Worm (Caenorhabditis elegans) whole organism, L4 larva: ENCODE results near the gene sod-4.
A peak's percentile ranks its signal among the peaks of the same experiment; 100 is the strongest.

Experiments
- F26F4.8 ChIP-seq: fragments of 200-800 bp; sonication (Bioruptor generic); conservative IDR thresholded peaks from 2 replicates; pipeline ENCODE4 v1.3.6; 2022; ENCODE audit warnings: missing genetic modification characterization, missing compliant biosample characterization
- F37D6.2 ChIP-seq: sonication (generic microtip); optimal IDR thresholded peaks from 2 replicates; lab custom pipeline; 2016; ENCODE audit warnings: mild to moderate bottlenecking, missing genetic modification characterization, missing compliant biosample characterization
- T20F7.1 ChIP-seq: fragments of 200-800 bp; sonication (Bioruptor generic); optimal IDR thresholded peaks from 2 replicates; lab custom pipeline; 2018; ENCODE audit warnings: mild to moderate bottlenecking, missing genetic modification characterization, missing compliant biosample characterization
- T26A8.4 ChIP-seq: fragments of 200-800 bp; sonication (Bioruptor generic); IDR thresholded peaks from 2 replicates; pipeline ENCODE4 v1.3.6; 2022; ENCODE audit warnings: missing genetic modification characterization, missing compliant biosample characterization
- Y105C5A.15 ChIP-seq: fragments of 200-800 bp; sonication (Bioruptor generic); IDR thresholded peaks from 2 replicates; pipeline ENCODE4 v1.3.6; 2022; ENCODE audit warnings: missing genetic modification characterization, missing compliant biosample characterization
- Y5F2A.4 ChIP-seq: fragments of 200-800 bp; sonication (Bioruptor generic); optimal IDR thresholded peaks from 2 replicates; lab custom pipeline; 2018; ENCODE audit warnings: mild to moderate bottlenecking, missing genetic modification characterization, missing compliant biosample characterization
- Y75B8A.6 ChIP-seq: fragments of 200-800 bp; sonication (Bioruptor generic); IDR thresholded peaks from 2 replicates; pipeline ENCODE4 v1.3.6; 2022; ENCODE audit warnings: missing genetic modification reagents, missing genetic modification characterization, missing compliant biosample characterization
- aha-1 ChIP-seq: fragments of 150-350 bp; peaks from one replicate; lab custom pipeline; 2014; ENCODE audit warnings: missing biosample characterization, missing genetic modification characterization
- aly-2 ChIP-seq: sonication (generic microtip); optimal IDR thresholded peaks from 2 replicates; lab custom pipeline; 2018; ENCODE audit warnings: missing biosample characterization, missing genetic modification characterization
- ceh-32 ChIP-seq: sonication (generic microtip); optimal IDR thresholded peaks from 2 replicates; lab custom pipeline; 2016; ENCODE audit warnings: mild to moderate bottlenecking, missing genetic modification characterization, missing compliant biosample characterization; ENCODE audit not compliant: poor library complexity
- ceh-62 ChIP-seq: sonication (generic microtip); optimal IDR thresholded peaks from 2 replicates; lab custom pipeline; 2017; ENCODE audit warnings: missing biosample characterization, missing genetic modification characterization
- ces-1 ChIP-seq: fragments of 150-350 bp; sonication (generic microtip); optimal IDR thresholded peaks from 4 replicates; lab custom pipeline; 2014; ENCODE audit warnings: missing biosample characterization, missing genetic modification reagents, missing genetic modification characterization
- daf-19 ChIP-seq: fragments of 200-800 bp; sonication (Bioruptor generic); conservative IDR thresholded peaks from 2 replicates; pipeline ENCODE4 v1.3.6; 2022; ENCODE audit warnings: missing genetic modification characterization, missing compliant biosample characterization
- dmd-6 ChIP-seq: fragments of 200-800 bp; sonication (Bioruptor generic); IDR thresholded peaks from 2 replicates; pipeline ENCODE4 v1.3.6; 2022; ENCODE audit warnings: missing genetic modification reagents, missing genetic modification characterization, missing compliant biosample characterization
- duxl-1 ChIP-seq: sonication (generic microtip); optimal IDR thresholded peaks from 2 replicates; lab custom pipeline; 2016; ENCODE audit warnings: mild to moderate bottlenecking, missing genetic modification characterization, moderate library complexity, missing compliant biosample characterization; ENCODE audit not compliant: poor library complexity
- dve-1 ChIP-seq: sonication (generic microtip); optimal IDR thresholded peaks from 2 replicates; lab custom pipeline; 2017; ENCODE audit warnings: antibody characterized with exemption, mild to moderate bottlenecking, missing genetic modification characterization, missing compliant biosample characterization; ENCODE audit not compliant: insufficient read depth
- egl-27 ChIP-seq: sonication (generic microtip); optimal IDR thresholded peaks from 3 replicates; lab custom pipeline; 2017; ENCODE audit warnings: missing biosample characterization, missing genetic modification reagents, missing genetic modification characterization
- egl-43 ChIP-seq: fragments of 200-800 bp; sonication (Bioruptor generic); IDR thresholded peaks from 2 replicates; pipeline ENCODE4 v1.3.6; 2022; ENCODE audit warnings: missing genetic modification reagents, missing genetic modification characterization, missing compliant biosample characterization
- fkh-10 ChIP-seq: fragments of 150-350 bp; optimal IDR thresholded peaks from 2 replicates; lab custom pipeline; 2014; ENCODE audit warnings: missing biosample characterization, missing genetic modification reagents, missing genetic modification characterization
- gei-8 ChIP-seq: fragments of 200-800 bp; sonication (Bioruptor generic); optimal IDR thresholded peaks from 2 replicates; lab custom pipeline; 2018; ENCODE audit warnings: mild to moderate bottlenecking, missing genetic modification characterization, missing compliant biosample characterization
- hlh-11 ChIP-seq: fragments of 200-800 bp; sonication (Bioruptor generic); optimal IDR thresholded peaks from 2 replicates; lab custom pipeline; 2018; ENCODE audit warnings: mild to moderate bottlenecking, missing genetic modification characterization, missing compliant biosample characterization
- jun-1 ChIP-seq: fragments of 150-350 bp; optimal IDR thresholded peaks from 2 replicates; lab custom pipeline; 2014; ENCODE audit warnings: missing biosample characterization, missing genetic modification reagents, missing genetic modification characterization
- lim-7 ChIP-seq: fragments of 200-800 bp; sonication (Bioruptor generic); IDR thresholded peaks from 2 replicates; pipeline ENCODE4 v1.3.6; 2022; ENCODE audit warnings: missing genetic modification characterization, missing compliant biosample characterization
- lin-1 ChIP-seq: fragments of 200-800 bp; sonication (Bioruptor generic); IDR thresholded peaks from 2 replicates; pipeline ENCODE4 v1.3.6; 2022; ENCODE audit warnings: missing genetic modification reagents, missing genetic modification characterization, missing compliant biosample characterization
- lin-15B ChIP-seq: fragments of 150-350 bp; sonication (generic microtip); optimal IDR thresholded peaks from 3 replicates; lab custom pipeline; 2014; ENCODE audit warnings: missing biosample characterization, missing genetic modification characterization
- lin-29 ChIP-seq: fragments of 200-800 bp; sonication (Bioruptor generic); IDR thresholded peaks from 2 replicates; pipeline ENCODE4 v1.3.6; 2022; ENCODE audit warnings: missing genetic modification reagents, missing genetic modification characterization, missing compliant biosample characterization
- lir-3 ChIP-seq: sonication (generic microtip); optimal IDR thresholded peaks from 2 replicates; lab custom pipeline; 2016; ENCODE audit warnings: mild to moderate bottlenecking, missing genetic modification characterization, missing compliant biosample characterization
- lsy-2 ChIP-seq, 2 experiments: fragments of 150-350 bp in 1 of 2; sonication (generic microtip) in 1 of 2; optimal IDR thresholded peaks; 2 replicates each; lab custom pipeline; 2014 to 2017; ENCODE audit warnings: missing biosample characterization in 2 of 2, missing genetic modification characterization in 2 of 2
- madf-5 ChIP-seq, 2 experiments: fragments of 200-800 bp; sonication (Bioruptor generic); IDR thresholded peaks; 2 replicates each; pipeline ENCODE4 v1.3.6; 2022; ENCODE audit warnings: missing compliant biosample characterization in 2 of 2, missing genetic modification characterization in 2 of 2
- madf-9 ChIP-seq: fragments of 200-800 bp; sonication (Bioruptor generic); conservative IDR thresholded peaks from 2 replicates; pipeline ENCODE4 v1.3.6; 2022; ENCODE audit warnings: missing genetic modification reagents, missing genetic modification characterization, missing compliant biosample characterization
- mxl-2 ChIP-seq: fragments of 200-800 bp; sonication (Bioruptor generic); conservative IDR thresholded peaks from 2 replicates; pipeline ENCODE4 v1.3.6; 2022; ENCODE audit warnings: missing genetic modification reagents, missing genetic modification characterization, missing compliant biosample characterization
- nhr-25 ChIP-seq: sonication (generic microtip); optimal IDR thresholded peaks from 2 replicates; lab custom pipeline; 2017; ENCODE audit warnings: missing genetic modification characterization, mild to moderate bottlenecking, missing compliant biosample characterization, antibody characterized with exemption, moderate library complexity, borderline replicate concordance; ENCODE audit not compliant: insufficient read depth
- nhr-28 ChIP-seq: fragments of 150-350 bp; optimal IDR thresholded peaks from 2 replicates; lab custom pipeline; 2014; ENCODE audit warnings: missing biosample characterization, missing genetic modification characterization
- nhr-76 ChIP-seq: fragments of 150-350 bp; optimal IDR thresholded peaks from 2 replicates; lab custom pipeline; 2014; ENCODE audit warnings: missing biosample characterization, missing genetic modification characterization
- pha-4 ChIP-seq, 2 experiments: fragments of 150-350 bp in 1 of 2; fragments of 200-800 bp in 1 of 2; sonication (Bioruptor generic) in 1 of 2; IDR thresholded peaks in 1 of 2; optimal IDR thresholded peaks in 1 of 2; 2 replicates each; pipeline versions ENCODE4 v1.3.6 to Lab custom; 2014 to 2022; ENCODE audit warnings: missing genetic modification characterization in 2 of 2, missing genetic modification reagents in 2 of 2, missing biosample characterization in 1 of 2, missing compliant biosample characterization in 1 of 2
- php-3 ChIP-seq: fragments of 200-800 bp; sonication (Bioruptor generic); IDR thresholded peaks from 2 replicates; pipeline ENCODE4 v1.3.6; 2022; ENCODE audit warnings: missing genetic modification reagents, missing genetic modification characterization, missing compliant biosample characterization
- set-16 ChIP-seq: fragments of 200-800 bp; sonication (Bioruptor generic); IDR thresholded peaks from 2 replicates; pipeline ENCODE4 v1.3.6; 2022; ENCODE audit warnings: missing genetic modification reagents, missing genetic modification characterization, missing compliant biosample characterization
- snpc-4 ChIP-seq: fragments of 150-350 bp; optimal IDR thresholded peaks from 2 replicates; lab custom pipeline; 2014; ENCODE audit warnings: missing biosample characterization, missing genetic modification characterization
- spr-1 ChIP-seq: sonication (generic microtip); optimal IDR thresholded peaks from 2 replicates; lab custom pipeline; 2016; ENCODE audit warnings: mild to moderate bottlenecking, missing genetic modification characterization, missing compliant biosample characterization
- spr-3 ChIP-seq: fragments of 200-800 bp; sonication (Bioruptor generic); optimal IDR thresholded peaks from 2 replicates; lab custom pipeline; 2018; ENCODE audit warnings: mild to moderate bottlenecking, missing genetic modification characterization, missing compliant biosample characterization
- tag-97 ChIP-seq: fragments of 200-800 bp; sonication (Bioruptor generic); IDR thresholded peaks from 2 replicates; pipeline ENCODE4 v1.3.6; 2022; ENCODE audit warnings: missing genetic modification characterization, missing compliant biosample characterization
- unc-39 ChIP-seq: sonication (generic microtip); optimal IDR thresholded peaks from 2 replicates; lab custom pipeline; 2017; ENCODE audit warnings: missing biosample characterization, missing genetic modification characterization
- unc-62 ChIP-seq, 3 experiments: fragments of 150-350 bp in 1 of 3; sonication (generic microtip); optimal IDR thresholded peaks in 2 of 3; peaks in 1 of 3; 1 replicate in 1 of 3; 2 replicates in 2 of 3; lab custom pipeline; 2014 to 2017; ENCODE audit warnings: missing biosample characterization in 3 of 3, missing genetic modification characterization in 3 of 3, missing genetic modification reagents in 3 of 3, missing genotype in 1 of 3
- zfp-3 ChIP-seq: fragments of 200-800 bp; sonication (Bioruptor generic); conservative IDR thresholded peaks from 2 replicates; pipeline ENCODE4 v1.3.6; 2022; ENCODE audit warnings: missing genetic modification reagents, missing genetic modification characterization, missing compliant biosample characterization
- ztf-7 ChIP-seq: fragments of 150-350 bp; optimal IDR thresholded peaks from 2 replicates; lab custom pipeline; 2014; ENCODE audit warnings: missing biosample characterization, missing genetic modification characterization

The sod-4 gene

DNA sequence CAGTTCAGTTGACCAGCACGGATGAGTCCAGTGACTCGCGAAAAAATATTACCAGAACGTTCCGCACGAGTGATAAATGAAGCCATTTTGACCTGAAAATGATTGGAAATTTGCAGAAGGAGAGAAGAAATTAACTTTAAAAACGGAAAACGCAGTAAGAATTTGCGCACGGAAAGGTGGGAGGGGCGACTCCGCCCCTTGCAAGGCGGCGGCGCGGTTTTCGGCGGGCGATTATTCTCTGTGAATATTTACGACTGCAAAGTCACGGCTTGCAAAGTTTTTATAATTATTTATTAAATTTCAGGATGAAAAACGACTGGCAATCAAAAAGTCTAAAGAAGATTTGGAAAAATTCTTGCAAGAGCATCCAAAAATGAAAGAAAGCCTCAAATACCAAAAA, 23.4 kb upstream of the sod-4 start, which contains the start of gene mrps-23 (continued):
- TF ChIP-seq unc-62 (GFP tag; optimal IDR thresholded peaks at IDR 0.05 in 1 of 2; lab: Kevin White, UChicago) (no peak), unc-62 (tag; optimal IDR thresholded peaks at IDR 0.05; lab: Kevin White, UChicago) (no peak), lin-29 (GFP tag; lab: Robert Waterston, UW) (no peak), madf-9 (GFP tag; lab: Robert Waterston, UW) (no peak), dve-1 (tag; lab: Kevin White, UChicago) (peak; percentile 11), daf-19 (GFP tag; lab: Robert Waterston, UW) (no peak), Y5F2A.4 (GFP tag; lab: Kevin White, UChicago) (no peak), dmd-6 (no peak), Y105C5A.15 (no peak)

DNA sequence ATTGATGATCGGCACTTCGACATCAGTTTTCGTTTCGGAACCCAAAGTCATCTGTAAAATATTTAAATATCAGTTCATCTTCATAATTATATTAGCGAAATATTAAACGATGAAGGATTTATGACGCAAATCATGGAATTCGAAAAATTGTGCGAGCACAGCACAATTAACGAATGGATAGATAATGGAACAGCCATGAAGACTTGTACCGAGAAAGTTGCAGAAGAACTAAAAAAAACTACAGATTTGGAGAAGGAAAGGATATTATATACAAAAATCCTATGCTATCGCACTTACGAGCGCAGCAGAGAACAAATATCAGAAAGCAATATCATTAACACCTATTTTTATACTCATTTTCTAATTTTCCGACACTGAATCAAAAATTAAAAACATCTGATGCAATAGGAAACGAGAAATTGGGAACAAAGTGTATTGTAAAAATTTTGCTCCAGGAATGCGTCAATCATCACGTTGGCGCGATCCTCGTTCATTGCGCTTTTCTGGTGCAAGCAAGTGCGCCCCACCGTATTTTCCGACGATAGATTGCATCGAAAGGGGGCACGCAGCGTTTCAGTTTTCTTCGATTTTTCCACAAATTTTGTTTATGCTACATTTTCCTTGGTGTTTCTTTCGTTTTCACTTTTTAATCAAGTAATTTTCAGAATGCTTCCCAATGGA, 21.4 kb upstream of the sod-4 start, which contains the start of the genes clu-1 and prp-40:
Gene clu-1 (minus strand): TSS at position 51 of the 681 bp plus-strand sequence.
Gene prp-40 (plus strand): TSS at position 666 of the 681 bp plus-strand sequence.
- TF ChIP-seq F26F4.8 (GFP tag; lab: Robert Waterston, UW) = no peak
- TF ChIP-seq lsy-2 (tag; optimal IDR thresholded peaks at IDR 0.05; lab: Kevin White, UChicago) = peak; percentile 70 to 94
- TF ChIP-seq spr-1 (tag; lab: Kevin White, UChicago) = peak; percentile 62
- TF ChIP-seq ceh-62 (tag; lab: Kevin White, UChicago) = no peak
- no peak for TF ChIP-seq Y75B8A.6 (GFP tag; lab: Robert Waterston, UW)
- peak in 1 of 2 experiments; percentile 99 for TF ChIP-seq unc-62 (GFP tag; optimal IDR thresholded peaks at IDR 0.05 in 1 of 2; lab: Kevin White, UChicago)
- TF ChIP-seq unc-62 (tag; optimal IDR thresholded peaks at IDR 0.05; lab: Kevin White, UChicago) = no peak
- TF ChIP-seq aly-2 (tag; lab: Kevin White, UChicago) = no peak
- peak; percentile 86 for TF ChIP-seq ztf-7
- no peak for TF ChIP-seq lir-3 (tag; lab: Kevin White, UChicago)
- no peak for TF ChIP-seq lin-1 (GFP tag; lab: Robert Waterston, UW)
- peak; percentile 27 for TF ChIP-seq spr-3
- no peak for TF ChIP-seq nhr-76 (tag; lab: Kevin White, UChicago)
- TF ChIP-seq lin-15B (tag; lab: Kevin White, UChicago) = peak; percentile 20
- TF ChIP-seq madf-5 (GFP tag; IDR thresholded peaks at IDR 0.05; lab: Robert Waterston, UW) = no peak
- peak; percentile 87 for TF ChIP-seq hlh-11 (tag; lab: Kevin White, UChicago)
- TF ChIP-seq aha-1 = peak; percentile 98
- TF ChIP-seq lin-29 (GFP tag; lab: Robert Waterston, UW) = 0 out of 2 replicates have a peak, but pooled peaks have one; percentile 12
- TF ChIP-seq pha-4 (GFP tag; IDR thresholded peaks at IDR 0.05; lab: Robert Waterston, UW) = peak; percentile 25; the same call in 1 of the 2 replicates
- TF ChIP-seq pha-4 (tag; optimal IDR thresholded peaks at IDR 0.05; lab: Kevin White, UChicago) = peak; percentile 78
- TF ChIP-seq Y105C5A.15 = no peak
- TF ChIP-seq gei-8 (GFP tag; lab: Kevin White, UChicago) = no peak
- TF ChIP-seq dve-1 (tag; lab: Kevin White, UChicago) = peak; percentile 90
- peak; percentile 28; the same call in 1 of the 2 replicates for TF ChIP-seq egl-43 (GFP tag; lab: Robert Waterston, UW)
- peak; percentile 67 for TF ChIP-seq T26A8.4 (GFP tag; lab: Robert Waterston, UW)
- peak; percentile 72 for TF ChIP-seq duxl-1 (tag; lab: Kevin White, UChicago)
- TF ChIP-seq ceh-32 (tag; lab: Kevin White, UChicago) = no peak
- no peak for TF ChIP-seq tag-97
- TF ChIP-seq nhr-28 (tag; lab: Kevin White, UChicago) = peak; percentile 64
- TF ChIP-seq fkh-10 = peak; percentile 76
- peak; percentile 49 for TF ChIP-seq nhr-25
- no peak for TF ChIP-seq php-3 (GFP tag; lab: Robert Waterston, UW)
- no peak for TF ChIP-seq set-16 (GFP tag; lab: Robert Waterston, UW)
- TF ChIP-seq jun-1 (tag; lab: Kevin White, UChicago) = peak; percentile 45
- TF ChIP-seq snpc-4 (tag; lab: Kevin White, UChicago) = peak; percentile 23
- TF ChIP-seq F37D6.2 (tag; lab: Kevin White, UChicago) = peak; percentile 51
- TF ChIP-seq zfp-3 = peak; percentile 57; the same call in 1 of the 2 replicates
- TF ChIP-seq egl-27 (tag; lab: Kevin White, UChicago) = no peak
- no peak for TF ChIP-seq unc-39 (tag; lab: Kevin White, UChicago)
- peak; percentile 75 for TF ChIP-seq dmd-6
- TF ChIP-seq mxl-2 = no peak
- no peak for TF ChIP-seq T20F7.1
- no peak for TF ChIP-seq ces-1 (GFP tag; lab: Kevin White, UChicago)
- no peak for TF ChIP-seq lim-7 (GFP tag; lab: Robert Waterston, UW)
